Fruit fly (Drosophila melanogaster): ENCODE data around the gene Nt5a.
A peak's percentile ranks its signal among the peaks of the same experiment; 100 is the strongest.

Nt5a gene

DNA sequence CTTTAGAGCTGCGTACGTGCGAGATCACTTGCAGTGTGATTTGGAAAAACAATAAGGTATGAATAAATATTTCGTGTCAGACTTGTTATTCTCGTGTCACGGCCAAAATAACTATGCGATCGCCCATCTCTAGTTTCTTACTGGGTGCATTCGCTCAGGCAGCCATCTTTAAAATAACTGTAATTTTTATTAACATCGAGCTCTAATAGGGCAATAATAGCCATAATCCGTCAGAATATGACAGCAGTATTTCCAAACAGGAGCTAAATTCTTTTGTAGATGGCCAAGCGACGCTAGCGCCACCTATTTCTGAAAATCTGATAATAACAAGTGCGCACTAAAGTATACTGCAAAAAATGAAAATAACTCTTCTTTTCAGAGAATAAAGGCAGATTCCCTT is 44.8 kb upstream of the Nt5a start (continued):
- TF ChIP-seq chm (GFP tag; IDR thresholded peaks at IDR 0.05) (0 out of 2 replicates have a peak, but pooled peaks have one; percentile 44), bsh (GFP tag; optimal IDR thresholded peaks at IDR 0.05) (peak in 1 of 2 experiments; percentile 18), CG18011 (GFP tag; optimal IDR thresholded peaks at IDR 0.05) (no peak), pum (GFP tag; optimal IDR thresholded peaks at IDR 0.05) (no peak), fu2 (GFP tag; optimal IDR thresholded peaks at IDR 0.05) (no peak), Blimp-1 (GFP tag; optimal IDR thresholded peaks at IDR 0.05) (peak; percentile 5), CG6765 (GFP tag; optimal IDR thresholded peaks at IDR 0.05) (no peak), CG33213 (GFP tag; optimal IDR thresholded peaks at IDR 0.05) (peak; percentile 57), cato (GFP tag; optimal IDR thresholded peaks at IDR 0.05; ENCODE audit: borderline replicate concordance) (no peak), az2 (GFP tag; optimal IDR thresholded peaks at IDR 0.05) (peak; percentile 41), Hmx (GFP tag; optimal IDR thresholded peaks at IDR 0.05) (no peak), Dp (GFP tag; optimal IDR thresholded peaks at IDR 0.05) (peak; percentile 7), dmrt11E (tag; optimal IDR thresholded peaks at IDR 0.05) (peak; percentile 28), Camta (GFP tag; optimal IDR thresholded peaks at IDR 0.05) (no peak), Dfd (GFP tag; optimal IDR thresholded peaks at IDR 0.05) (no peak), gsb (GFP tag; IDR thresholded peaks at IDR 0.05) (no peak), CG8924 (tag; optimal IDR thresholded peaks at IDR 0.05) (peak; percentile 54), CG30431 (GFP tag; optimal IDR thresholded peaks at IDR 0.05) (no peak), Bteb2 (GFP tag; optimal IDR thresholded peaks at IDR 0.05) (no peak), slbo (GFP tag; IDR thresholded peaks at IDR 0.05) (peak; percentile 39; the same call in 1 of the 2 replicates), NK7.1 (GFP tag; optimal IDR thresholded peaks at IDR 0.05) (peak; percentile 48), dimm (GFP tag; IDR thresholded peaks at IDR 0.05) (no peak), CG15514 (GFP tag; optimal IDR thresholded peaks at IDR 0.05) (peak; percentile 48), CG16863 (GFP tag; optimal IDR thresholded peaks at IDR 0.05) (peak; percentile 15), pb (GFP tag; optimal IDR thresholded peaks at IDR 0.05) (peak; percentile 12), Xbp1 (GFP tag; optimal IDR thresholded peaks at IDR 0.05) (peak; percentile 28), hbn (GFP tag; IDR thresholded peaks at IDR 0.05; ENCODE audit: partially characterized antibody) (peak; percentile 93), Nf-YC (tag; optimal IDR thresholded peaks at IDR 0.05) (peak; percentile 40), usp (GFP tag; optimal IDR thresholded peaks at IDR 0.05) (no peak), Doc3 (GFP tag; IDR thresholded peaks at IDR 0.05; ENCODE audit: partially characterized antibody) (peak; percentile 98), Dad (GFP tag; optimal IDR thresholded peaks at IDR 0.05) (no peak), bcd (GFP tag; optimal IDR thresholded peaks at IDR 0.05) (peak; percentile 10), CG8478 (optimal IDR thresholded peaks at IDR 0.05) (no peak), al (GFP tag; IDR thresholded peaks at IDR 0.05) (no peak), CG8388 (GFP tag; optimal IDR thresholded peaks at IDR 0.05) (peak; percentile 26), Mad (GFP tag; optimal IDR thresholded peaks at IDR 0.05) (no peak), Dref (GFP tag; IDR thresholded peaks at IDR 0.05) (no peak), zf30C (GFP tag; optimal IDR thresholded peaks at IDR 0.05) (peak; percentile 15), Side (GFP tag; optimal IDR thresholded peaks at IDR 0.05) (no peak), CG12744 (GFP tag; optimal IDR thresholded peaks at IDR 0.05) (peak; percentile 48), croc (GFP tag; conservative IDR thresholded peaks at IDR 0.05) (no peak), MBD-R2 (GFP tag; IDR thresholded peaks at IDR 0.05) (peak; percentile 39; the same call in 1 of the 2 replicates), slp2 (GFP tag; optimal IDR thresholded peaks at IDR 0.05) (peak; percentile 7), prd (optimal IDR thresholded peaks at IDR 0.05) (no peak), prd (GFP tag; IDR thresholded peaks at IDR 0.05) (peak; percentile 40; the same call in 1 of the 3 replicates), YL-1 (GFP tag; optimal IDR thresholded peaks at IDR 0.05) (peak; percentile 33), Hmr (GFP tag; optimal IDR thresholded peaks at IDR 0.05) (peak; percentile 34), CG6689 (GFP tag; IDR thresholded peaks at IDR 0.05) (no peak), Doc2 (GFP tag; IDR thresholded peaks at IDR 0.05) (no peak), CG3726 (GFP tag; IDR thresholded peaks at IDR 0.05) (no peak), CG16815 (GFP tag; optimal IDR thresholded peaks at IDR 0.05) (no peak), hth (optimal IDR thresholded peaks at IDR 0.05) (no peak), disco-r (GFP tag; optimal IDR thresholded peaks at IDR 0.05) (no peak)
